Fruit fly (Drosophila melanogaster) whole organism, embryonic: ENCODE data around the gene CG15406.

ENCODE experiments used
- Awh ChIP-seq: fragments of 200-800 bp; sonication (Bioruptor generic); IDR thresholded peaks from 2 replicates; pipeline ENCODE4, ENCODE4 v1.3.6; 2022; ENCODE audit warnings: missing biosample characterization, missing genetic modification characterization
- B-H2 ChIP-seq: fragments of 200-800 bp; sonication (Bioruptor generic); optimal IDR thresholded peaks from 2 replicates; lab custom pipeline; 2018; ENCODE audit warnings: missing biosample characterization, mild to moderate bottlenecking, missing genetic modification characterization
- BtbVII ChIP-seq: fragments of 200-800 bp; sonication (Bioruptor generic); optimal IDR thresholded peaks from 3 replicates; lab custom pipeline; 2017; ENCODE audit warnings: missing biosample characterization, mild to moderate bottlenecking, missing genetic modification characterization
- CG10209 ChIP-seq: fragments of 200-800 bp; sonication (Bioruptor generic); optimal IDR thresholded peaks from 3 replicates; lab custom pipeline; 2017; ENCODE audit warnings: missing biosample characterization, mild to moderate bottlenecking, missing genetic modification characterization, missing genetic modification reagents
- CG11456 ChIP-seq: fragments of 200-800 bp; sonication (Bioruptor generic); IDR thresholded peaks from 3 replicates; pipeline ENCODE4 v1.3.6; 2022; ENCODE audit warnings: missing biosample characterization, missing genetic modification characterization
- CG1233 ChIP-seq: fragments of 200-800 bp; sonication (Bioruptor generic); optimal IDR thresholded peaks from 4 replicates; lab custom pipeline; 2018; ENCODE audit warnings: missing biosample characterization, mild to moderate bottlenecking, missing genetic modification characterization
- CG12769 ChIP-seq: fragments of 200-800 bp; sonication (Bioruptor generic); optimal IDR thresholded peaks from 2 replicates; lab custom pipeline; 2019; ENCODE audit warnings: missing biosample characterization, mild to moderate bottlenecking, missing genetic modification characterization, moderate library complexity
- CG13296 ChIP-seq: fragments of 200-800 bp; sonication (Bioruptor generic); optimal IDR thresholded peaks from 3 replicates; lab custom pipeline; 2018; ENCODE audit warnings: missing biosample characterization, mild to moderate bottlenecking, missing genetic modification characterization
- CG13894 ChIP-seq: fragments of 200-800 bp; sonication (Bioruptor generic); optimal IDR thresholded peaks from 3 replicates; lab custom pipeline; 2018; ENCODE audit warnings: missing biosample characterization, mild to moderate bottlenecking, missing genetic modification characterization, moderate library complexity
- CG15073 ChIP-seq: fragments of 200-800 bp; sonication (Bioruptor generic); optimal IDR thresholded peaks from 2 replicates; lab custom pipeline; 2016; ENCODE audit warnings: missing biosample characterization, missing genetic modification characterization
- CG2712 ChIP-seq: fragments of 200-800 bp; optimal IDR thresholded peaks from 3 replicates; lab custom pipeline; 2019; ENCODE audit warnings: missing biosample characterization, mild to moderate bottlenecking, missing genetic modification characterization, moderate library complexity
- CG31365 ChIP-seq: fragments of 200-800 bp; sonication (Bioruptor generic); optimal IDR thresholded peaks from 2 replicates; lab custom pipeline; 2018; ENCODE audit warnings: missing biosample characterization, mild to moderate bottlenecking, missing genetic modification characterization
- CG3281 ChIP-seq: fragments of 200-800 bp; sonication (Bioruptor generic); optimal IDR thresholded peaks from 3 replicates; lab custom pipeline; 2017; ENCODE audit warnings: missing biosample characterization, mild to moderate bottlenecking, missing genetic modification characterization
- CG34376 ChIP-seq: fragments of 200-800 bp; sonication (Bioruptor generic); optimal IDR thresholded peaks from 2 replicates; lab custom pipeline; 2018; ENCODE audit warnings: missing biosample characterization, mild to moderate bottlenecking, missing genetic modification characterization
- CG34422 ChIP-seq: fragments of 200-800 bp; sonication (Bioruptor generic); IDR thresholded peaks from 3 replicates; pipeline ENCODE4 v1.3.6; 2022; ENCODE audit warnings: missing biosample characterization, missing genetic modification characterization
- CG3838 ChIP-seq: fragments of 200-800 bp; sonication (Bioruptor generic); optimal IDR thresholded peaks from 3 replicates; lab custom pipeline; 2016; ENCODE audit warnings: missing biosample characterization, missing genetic modification characterization
- CG43689 ChIP-seq: fragments of 200-800 bp; sonication (Bioruptor generic); IDR thresholded peaks from 2 replicates; pipeline ENCODE4 v1.3.6; 2022; ENCODE audit warnings: missing biosample characterization, missing genetic modification characterization
- CG5180 ChIP-seq: fragments of 200-800 bp; sonication (Bioruptor generic); optimal IDR thresholded peaks from 3 replicates; lab custom pipeline; 2017; ENCODE audit warnings: missing biosample characterization, missing genetic modification characterization, mild to moderate bottlenecking, moderate library complexity, missing genetic modification reagents
- CG6654 ChIP-seq: fragments of 200-800 bp; sonication (Bioruptor generic); optimal IDR thresholded peaks from 2 replicates; lab custom pipeline; 2017; ENCODE audit warnings: missing biosample characterization, mild to moderate bottlenecking, missing genetic modification characterization
- CG6813 ChIP-seq: fragments of 200-800 bp; sonication (Bioruptor generic); optimal IDR thresholded peaks from 2 replicates; lab custom pipeline; 2017; ENCODE audit warnings: missing biosample characterization, missing genetic modification characterization, mild to moderate bottlenecking, moderate library complexity, missing genetic modification reagents
- CG6854 ChIP-seq: fragments of 200-800 bp; sonication (Bioruptor generic); optimal IDR thresholded peaks from 3 replicates; lab custom pipeline; 2017; ENCODE audit warnings: missing biosample characterization, mild to moderate bottlenecking, missing genetic modification characterization
- CG8924 ChIP-seq: fragments of 200-800 bp; optimal IDR thresholded peaks from 3 replicates; lab custom pipeline; 2019; ENCODE audit warnings: missing biosample characterization, mild to moderate bottlenecking, missing genetic modification characterization, moderate library complexity
- Dad ChIP-seq: fragments of 200-800 bp; sonication (Bioruptor generic); optimal IDR thresholded peaks from 3 replicates; lab custom pipeline; 2016; ENCODE audit warnings: missing biosample characterization, missing genetic modification characterization
- Deaf1 ChIP-seq: fragments of 200-800 bp; optimal IDR thresholded peaks from 3 replicates; lab custom pipeline; 2019; ENCODE audit warnings: missing biosample characterization, mild to moderate bottlenecking, missing genetic modification characterization, moderate library complexity
- HHEX ChIP-seq: fragments of 200-800 bp; sonication (Bioruptor generic); optimal IDR thresholded peaks from 3 replicates; lab custom pipeline; 2017; ENCODE audit warnings: missing biosample characterization, mild to moderate bottlenecking, missing genetic modification characterization, missing genetic modification reagents
- Hey ChIP-seq: fragments of 200-800 bp; sonication (Bioruptor generic); optimal IDR thresholded peaks from 3 replicates; lab custom pipeline; 2018; ENCODE audit warnings: missing biosample characterization, mild to moderate bottlenecking, missing genetic modification characterization
- Hr39 ChIP-seq: fragments of >200 bp; optimal IDR thresholded peaks from 2 replicates; lab custom pipeline; 2017
- Mes4 ChIP-seq: fragments of 200-800 bp; sonication (Bioruptor generic); optimal IDR thresholded peaks from 2 replicates; lab custom pipeline; 2016; ENCODE audit warnings: missing biosample characterization, missing genetic modification characterization
- NFAT ChIP-seq: fragments of 200-800 bp; sonication (Bioruptor generic); IDR thresholded peaks from 2 replicates; pipeline ENCODE4 v1.3.6; 2022; ENCODE audit warnings: missing biosample characterization, missing genetic modification characterization
- TFAM ChIP-seq: fragments of 200-800 bp; sonication (Bioruptor generic); optimal IDR thresholded peaks from 2 replicates; lab custom pipeline; 2017; ENCODE audit warnings: missing biosample characterization, missing genetic modification characterization, inconsistent platforms
- Vsx1 ChIP-seq: fragments of 200-800 bp; sonication (Bioruptor generic); optimal IDR thresholded peaks from 2 replicates; lab custom pipeline; 2017; ENCODE audit warnings: missing biosample characterization, mild to moderate bottlenecking, missing genetic modification characterization, missing genetic modification reagents
- cwo ChIP-seq: fragments of 200-800 bp; sonication (Bioruptor generic); optimal IDR thresholded peaks from 3 replicates; lab custom pipeline; 2017; ENCODE audit warnings: missing biosample characterization, missing genetic modification characterization, mild to moderate bottlenecking, moderate library complexity, missing genetic modification reagents
- dan ChIP-seq: fragments of 200-800 bp; sonication (Bioruptor generic); IDR thresholded peaks from 2 replicates; pipeline ENCODE4 v1.3.6; 2022; ENCODE audit warnings: missing biosample characterization, missing genetic modification characterization
- disco-r ChIP-seq: fragments of 200-800 bp; sonication (Bioruptor generic); optimal IDR thresholded peaks from 2 replicates; lab custom pipeline; 2016; ENCODE audit warnings: missing biosample characterization, missing genetic modification characterization
- ewg ChIP-seq: fragments of 200-800 bp; sonication (Bioruptor generic); optimal IDR thresholded peaks from 3 replicates; lab custom pipeline; 2017; ENCODE audit warnings: mild to moderate bottlenecking, missing biosample characterization, missing genetic modification reagents, missing genetic modification characterization
- gem ChIP-seq: fragments of 200-800 bp; sonication (Bioruptor generic); optimal IDR thresholded peaks from 2 replicates; lab custom pipeline; 2019; ENCODE audit warnings: missing biosample characterization, mild to moderate bottlenecking, missing genetic modification characterization, moderate library complexity
- kay ChIP-seq: fragments of 200-800 bp; sonication (Bioruptor generic); optimal IDR thresholded peaks from 2 replicates; lab custom pipeline; 2016; ENCODE audit warnings: missing biosample characterization, missing genetic modification characterization
- lab ChIP-seq: fragments of 200-800 bp; sonication (Bioruptor generic); optimal IDR thresholded peaks from 3 replicates; lab custom pipeline; 2017; ENCODE audit warnings: missing biosample characterization, missing genetic modification characterization, mild to moderate bottlenecking, moderate library complexity, missing genetic modification reagents
- nerfin-1 ChIP-seq: fragments of 200-800 bp; sonication (Bioruptor generic); optimal IDR thresholded peaks from 3 replicates; lab custom pipeline; 2019; ENCODE audit warnings: missing biosample characterization, mild to moderate bottlenecking, missing genetic modification characterization, moderate library complexity
- pan ChIP-seq, 4 experiments: fragments of >200 bp in 3 of 4; fragments of 200-800 bp in 1 of 4; sonication (Bioruptor generic) in 1 of 4; optimal IDR thresholded peaks in 3 of 4; IDR thresholded peaks in 1 of 4; 2 replicates each; pipeline versions ENCODE4 v1.3.6 to Lab custom; 2017 to 2022; ENCODE audit warnings: missing biosample characterization in 2 of 4, missing genetic modification characterization in 2 of 4, mixed read lengths in 1 of 4
- run ChIP-seq: fragments of 200-800 bp; sonication (Bioruptor generic); optimal IDR thresholded peaks from 3 replicates; lab custom pipeline; 2018; ENCODE audit warnings: missing biosample characterization, mild to moderate bottlenecking, missing genetic modification characterization
- salm ChIP-seq: fragments of 200-800 bp; sonication (Bioruptor generic); optimal IDR thresholded peaks from 2 replicates; lab custom pipeline; 2018; ENCODE audit warnings: missing biosample characterization, mild to moderate bottlenecking, missing genetic modification characterization
- scrt ChIP-seq: fragments of 200-800 bp; sonication (Bioruptor generic); optimal IDR thresholded peaks from 2 replicates; lab custom pipeline; 2018; ENCODE audit warnings: missing biosample characterization, mild to moderate bottlenecking, missing genetic modification characterization, moderate library complexity
- wek ChIP-seq: fragments of 200-800 bp; sonication (Bioruptor generic); optimal IDR thresholded peaks from 3 replicates; lab custom pipeline; 2018; ENCODE audit warnings: missing biosample characterization, mild to moderate bottlenecking, missing genetic modification characterization, moderate library complexity

Gene CG15406

DNA sequence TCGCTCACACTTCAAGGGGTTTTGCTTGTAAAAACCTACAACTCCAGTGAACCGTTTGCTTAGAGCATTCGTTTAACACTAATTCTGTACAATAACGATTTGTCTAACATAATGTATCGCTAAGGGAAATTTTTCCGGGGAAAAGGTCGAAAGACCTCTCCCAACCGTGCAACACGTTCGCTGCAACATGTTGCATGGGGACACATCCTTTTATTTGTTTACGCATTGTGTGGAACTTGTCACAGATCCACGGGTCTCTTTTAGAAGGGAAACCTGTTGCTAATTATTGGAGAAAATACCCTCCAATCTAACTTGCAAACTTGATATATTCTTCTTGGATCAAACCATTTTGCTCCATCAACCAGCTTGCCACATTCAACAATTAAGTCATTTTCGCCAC, 43.4 kb upstream of the CG15406 start:
- TF ChIP-seq kay (GFP tag; lab: Kevin White, UChicago) (no peak), CG1233 (no peak), ewg (GFP tag; lab: Kevin White, UChicago) (no peak), TFAM (no peak), scrt (GFP tag; lab: Kevin White, UChicago) (peak; percentile 38), CG5180 (GFP tag; lab: Kevin White, UChicago) (peak; percentile 94), B-H2 (GFP tag; lab: Kevin White, UChicago) (no peak)

DNA sequence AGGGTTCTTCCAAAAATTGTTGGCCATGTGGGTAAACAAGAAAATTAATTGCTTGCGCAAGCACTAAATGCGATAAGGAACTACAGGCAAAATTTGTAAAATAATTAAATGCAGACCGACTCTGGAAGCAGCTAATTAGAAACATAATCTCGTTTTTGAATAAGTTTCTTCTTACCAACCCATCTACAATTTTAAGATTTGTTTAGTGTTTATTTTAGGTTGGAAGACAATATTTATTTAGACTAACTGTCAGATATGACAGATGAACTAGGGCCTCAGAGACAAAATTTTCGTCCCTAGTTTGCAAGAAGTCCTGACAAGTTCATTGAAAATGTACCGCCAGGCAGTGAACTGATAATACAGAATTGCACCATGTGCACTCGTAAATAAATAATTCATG, 39.9 kb upstream of the CG15406 start, which contains the start of gene CG3347:
TSS of gene CG3347 (plus strand) at position 301 of the 400 bp plus-strand sequence.
- TF ChIP-seq Mes4 (GFP tag; lab: Kevin White, UChicago) (no peak), Hr39 (no peak), Vsx1 (GFP tag; lab: Kevin White, UChicago) (no peak), Dad (GFP tag; lab: Kevin White, UChicago) (no peak), Deaf1 (tag; lab: Kevin White, UChicago) (no peak), CG1233 (no peak), wek (GFP tag; lab: Kevin White, UChicago) (no peak), dan (no peak), CG8924 (tag; lab: Kevin White, UChicago) (no peak), CG11456 (GFP tag; lab: Robert Waterston, UW) (no peak), CG15073 (no peak), nerfin-1 (tag; lab: Kevin White, UChicago) (no peak), CG6654 (GFP tag; lab: Kevin White, UChicago) (no peak)

DNA sequence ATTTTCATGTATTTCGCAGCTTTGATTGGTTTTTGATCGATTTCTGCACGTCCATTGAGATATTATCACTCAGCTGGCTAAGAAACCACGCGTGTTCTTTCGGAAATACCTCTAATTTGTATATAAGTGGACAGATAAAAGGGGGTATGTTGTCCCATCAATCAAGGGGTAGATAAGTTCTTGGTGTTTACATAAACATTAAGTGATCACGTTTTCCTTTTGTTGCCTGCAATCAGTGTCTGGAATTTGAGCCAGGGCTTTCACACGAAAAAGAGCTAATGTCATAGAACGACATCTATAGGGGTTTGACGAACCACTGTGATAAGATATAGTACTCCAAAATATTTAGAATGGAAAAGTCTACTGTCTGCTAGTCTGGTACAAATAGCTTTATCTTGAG, 30.2 kb upstream of the CG15406 start:
- TF ChIP-seq Hey (peak; percentile 71), lab (GFP tag; lab: Kevin White, UChicago) (peak; percentile 77), disco-r (GFP tag; lab: Kevin White, UChicago) (no peak), cwo (peak; percentile 35), CG34376 (GFP tag; lab: Kevin White, UChicago) (no peak)

DNA sequence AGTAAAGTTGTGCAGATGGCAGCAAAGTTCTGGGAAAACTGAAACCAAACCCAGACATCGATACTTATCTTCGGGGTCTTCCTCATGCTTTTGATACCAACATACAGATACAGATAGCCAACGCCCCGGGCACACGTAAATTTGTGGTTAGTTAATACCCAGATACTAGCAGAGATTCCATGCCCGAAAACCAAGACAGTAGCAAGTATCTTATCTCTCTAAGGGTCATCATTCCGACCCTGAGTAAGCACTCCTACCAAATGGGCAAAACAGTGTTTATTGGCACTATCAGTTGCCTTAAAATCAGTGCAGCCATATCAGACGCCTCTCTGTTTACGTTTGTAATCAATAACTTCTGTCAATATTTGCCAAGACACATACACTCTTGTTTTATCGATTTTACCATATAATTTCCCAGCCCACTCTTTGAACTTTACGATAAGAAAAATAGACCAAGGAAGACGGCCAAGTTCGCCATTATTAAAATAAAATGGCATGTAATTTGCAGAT, 28.5 kb upstream of the CG15406 start, which contains the start of gene OtopLb:
TSS of gene OtopLb (minus strand) at position 51 of the 510 bp plus-strand sequence.
- no peak for TF ChIP-seq pan (optimal IDR thresholded peaks at IDR 0.05; lab: Kevin White, UChicago)
- TF ChIP-seq pan (GFP tag; optimal IDR thresholded peaks at IDR 0.05 in 1 of 2, IDR thresholded peaks at IDR 0.05 in 1 of 2), result peak in 1 of 2 experiments; percentile 10
- TF ChIP-seq B-H2 (GFP tag; lab: Kevin White, UChicago), result peak; percentile 43
- peak; percentile 25 for TF ChIP-seq Hey
- TF ChIP-seq CG5180 (GFP tag; lab: Kevin White, UChicago), result peak; percentile 45
- no peak for TF ChIP-seq CG11456 (GFP tag; lab: Robert Waterston, UW)
- no peak for TF ChIP-seq CG34422 (GFP tag; lab: Robert Waterston, UW)
- TF ChIP-seq NFAT (GFP tag; lab: Robert Waterston, UW), result no peak
- no peak for TF ChIP-seq CG2712
- TF ChIP-seq CG13894 (tag; lab: Kevin White, UChicago), result peak; percentile 23
- peak; percentile 52 for TF ChIP-seq CG34376 (GFP tag; lab: Kevin White, UChicago)
- TF ChIP-seq run, result peak; percentile 54
- TF ChIP-seq BtbVII, result peak; percentile 73
- TF ChIP-seq CG12769 (tag; lab: Kevin White, UChicago), result peak; percentile 33
- TF ChIP-seq CG6813 (GFP tag; lab: Kevin White, UChicago), result peak; percentile 65
- TF ChIP-seq CG10209 (GFP tag; lab: Kevin White, UChicago), result peak; percentile 22
- peak; percentile 65 for TF ChIP-seq CG13296 (GFP tag; lab: Kevin White, UChicago)
- no peak for TF ChIP-seq salm (tag; lab: Kevin White, UChicago)
- TF ChIP-seq CG43689 (GFP tag; lab: Robert Waterston, UW), result no peak
- peak; percentile 64 for TF ChIP-seq HHEX (GFP tag; lab: Kevin White, UChicago)
- peak; percentile 34 for TF ChIP-seq CG31365 (tag; lab: Kevin White, UChicago)
- peak; percentile 39 for TF ChIP-seq CG6854 (GFP tag; lab: Kevin White, UChicago)
- no peak for TF ChIP-seq gem (tag; lab: Kevin White, UChicago)
- TF ChIP-seq CG3838 (GFP tag; lab: Kevin White, UChicago), result no peak
- TF ChIP-seq Awh (GFP tag; lab: Robert Waterston, UW), result no peak
- TF ChIP-seq CG3281, result peak; percentile 53
